Fruit fly (Drosophila melanogaster): Measurements from ENCODE around the gene CG7368.

The CG7368 gene

dm6 chr3L:11627819-11628483, 30.9 kb downstream of the CG7368 start, which contains the start of gene Apt1 (continued):
- no peak for TF ChIP-seq CG12104 (GFP tag; optimal IDR thresholded peaks at IDR 0.05)
- peak; percentile 97 for TF ChIP-seq Opbp (GFP tag; IDR thresholded peaks at IDR 0.05; ENCODE audit: partially characterized antibody)
- peak; percentile 88 for TF ChIP-seq stwl (tag; optimal IDR thresholded peaks at IDR 0.05)
- peak; percentile 95 for TF ChIP-seq ato (GFP tag; IDR thresholded peaks at IDR 0.05; ENCODE audit: partially characterized antibody)
- no peak for TF ChIP-seq Adf1 (GFP tag; IDR thresholded peaks at IDR 0.05)
- no peak for TF ChIP-seq Hr78 (GFP tag; optimal IDR thresholded peaks at IDR 0.05)
- no peak for TF ChIP-seq lab (GFP tag; optimal IDR thresholded peaks at IDR 0.05)
- TF ChIP-seq CG33213 (GFP tag; optimal IDR thresholded peaks at IDR 0.05): no peak
- no peak for TF ChIP-seq twi (tag; optimal IDR thresholded peaks at IDR 0.05)
- TF ChIP-seq exex (tag; optimal IDR thresholded peaks at IDR 0.05): no peak
- no peak for TF ChIP-seq CG4707 (GFP tag; optimal IDR thresholded peaks at IDR 0.05)
- no peak for TF ChIP-seq sim (GFP tag; IDR thresholded peaks at IDR 0.05)
- TF ChIP-seq jigr1 (GFP tag; IDR thresholded peaks at IDR 0.05): no peak
- TF ChIP-seq CG9797 (GFP tag; optimal IDR thresholded peaks at IDR 0.05): peak; percentile 19
- peak; percentile 98 for TF ChIP-seq Bgb (GFP tag; IDR thresholded peaks at IDR 0.05; ENCODE audit: partially characterized antibody)
- peak; percentile 4 for TF ChIP-seq CG3995 (GFP tag; optimal IDR thresholded peaks at IDR 0.05)
- TF ChIP-seq row (GFP tag; IDR thresholded peaks at IDR 0.05): peak; percentile 60
- no peak for TF ChIP-seq CG9727 (GFP tag; optimal IDR thresholded peaks at IDR 0.05)
- TF ChIP-seq YL-1 (GFP tag; optimal IDR thresholded peaks at IDR 0.05): peak; percentile 27
- TF ChIP-seq BEAF-32 (GFP tag; optimal IDR thresholded peaks at IDR 0.05): peak; percentile 91
- peak; percentile 1 for TF ChIP-seq CG7271 (tag; optimal IDR thresholded peaks at IDR 0.05)
- no peak for TF ChIP-seq cwo (GFP tag; optimal IDR thresholded peaks at IDR 0.05)
- no peak for TF ChIP-seq CG6854 (GFP tag; optimal IDR thresholded peaks at IDR 0.05)
- TF ChIP-seq tna (GFP tag; IDR thresholded peaks at IDR 0.05; ENCODE audit: partially characterized antibody): peak; percentile 95
- TF ChIP-seq Hmx (GFP tag; optimal IDR thresholded peaks at IDR 0.05): no peak
- no peak for TF ChIP-seq CG10979 (tag; optimal IDR thresholded peaks at IDR 0.05)
- TF ChIP-seq mam (GFP tag; optimal IDR thresholded peaks at IDR 0.05): no peak
- TF ChIP-seq CG1529 (GFP tag; optimal IDR thresholded peaks at IDR 0.05): no peak
- no peak for TF ChIP-seq fd96Cb (tag; optimal IDR thresholded peaks at IDR 0.05)
- peak; percentile 97 for TF ChIP-seq CG34224 (GFP tag; IDR thresholded peaks at IDR 0.05; ENCODE audit: partially characterized antibody)
- TF ChIP-seq CG42726 (GFP tag; IDR thresholded peaks at IDR 0.05; ENCODE audit: partially characterized antibody): peak; percentile 97; the same call in 1 of the 2 replicates
- peak; percentile 95 for TF ChIP-seq vnd (GFP tag; IDR thresholded peaks at IDR 0.05; ENCODE audit: partially characterized antibody)
- peak; percentile 39 for TF ChIP-seq ftz-f1 (GFP tag; optimal IDR thresholded peaks at IDR 0.05)
- TF ChIP-seq CG3407 (GFP tag; optimal IDR thresholded peaks at IDR 0.05): no peak
- TF ChIP-seq CG6689 (GFP tag; IDR thresholded peaks at IDR 0.05): no peak
- TF ChIP-seq CG3163 (GFP tag; optimal IDR thresholded peaks at IDR 0.05): no peak
- TF ChIP-seq CG16813 (GFP tag; IDR thresholded peaks at IDR 0.05; ENCODE audit: partially characterized antibody): peak; percentile 92
- TF ChIP-seq E2f2 (GFP tag; IDR thresholded peaks at IDR 0.05): peak; percentile 77
- no peak for TF ChIP-seq sc (optimal IDR thresholded peaks at IDR 0.05)
- TF ChIP-seq sc (GFP tag; optimal IDR thresholded peaks at IDR 0.05): no peak

All from whole organism, embryonic.